Fruit fly (Drosophila melanogaster) whole organism, adult: ENCODE results near the gene Wwox.

Experiments used
- CG12768 ChIP-seq: fragments of 200-800 bp; sonication (Bioruptor generic); optimal IDR thresholded peaks from 2 replicates; lab custom pipeline; 2017; ENCODE audit warnings: missing biosample characterization, missing genetic modification characterization, mild to moderate bottlenecking, moderate library complexity, missing genetic modification reagents
- CG14711 ChIP-seq: fragments of 200-800 bp; sonication (Bioruptor generic); optimal IDR thresholded peaks from 2 replicates; lab custom pipeline; 2018; ENCODE audit warnings: missing biosample characterization, mild to moderate bottlenecking, missing genetic modification characterization, moderate library complexity
- CG1620 ChIP-seq: fragments of 200-800 bp; sonication (Bioruptor generic); optimal IDR thresholded peaks from 2 replicates; lab custom pipeline; 2016; ENCODE audit warnings: missing biosample characterization, missing genetic modification characterization
- CG5204 ChIP-seq: fragments of 200-800 bp; sonication (Bioruptor generic); optimal IDR thresholded peaks from 2 replicates; lab custom pipeline; 2016; ENCODE audit warnings: missing biosample characterization, missing genetic modification characterization
- CG7045 ChIP-seq: fragments of 200-800 bp; sonication (Bioruptor generic); optimal IDR thresholded peaks from 2 replicates; lab custom pipeline; 2017; ENCODE audit warnings: missing biosample characterization, mild to moderate bottlenecking, missing genetic modification characterization
- Clk ChIP-seq: fragments of 200-800 bp; sonication (Bioruptor generic); optimal IDR thresholded peaks from 2 replicates; lab custom pipeline; 2017; ENCODE audit warnings: missing biosample characterization, missing genetic modification characterization
- Crg-1 ChIP-seq: fragments of 200-800 bp; sonication (Bioruptor generic); optimal IDR thresholded peaks from 2 replicates; lab custom pipeline; 2016; ENCODE audit warnings: missing biosample characterization, missing genetic modification characterization
- Mnt ChIP-seq: fragments of 200-800 bp; sonication (Bioruptor generic); optimal IDR thresholded peaks from 2 replicates; lab custom pipeline; 2016; ENCODE audit warnings: missing biosample characterization, mild to moderate bottlenecking, missing genetic modification characterization
- kay ChIP-seq: fragments of 200-800 bp; sonication (Bioruptor generic); peaks from one replicate; lab custom pipeline; 2016; ENCODE audit warnings: missing biosample characterization, missing genetic modification characterization, borderline replicate concordance
- ovo ChIP-seq: fragments of 200-800 bp; sonication (Bioruptor generic); optimal IDR thresholded peaks from 2 replicates; lab custom pipeline; 2016; ENCODE audit warnings: missing biosample characterization, missing genetic modification characterization
- tj ChIP-seq: fragments of 200-800 bp; sonication (Bioruptor generic); optimal IDR thresholded peaks from 3 replicates; lab custom pipeline; 2017; ENCODE audit warnings: missing biosample characterization, mild to moderate bottlenecking, missing genetic modification characterization, moderate library complexity

dm6 chr2L:8033756-8034155 is 29.7 kb upstream of the Wwox start:
- TF ChIP-seq CG14711 (tag; lab: Kevin White, UChicago) = peak; percentile 44
- TF ChIP-seq CG7045 (GFP tag; lab: Kevin White, UChicago) = peak; percentile 18
- TF ChIP-seq Mnt (GFP tag; lab: Kevin White, UChicago) = no peak
- TF ChIP-seq kay = no peak
- TF ChIP-seq tj = peak; percentile 24
- TF ChIP-seq CG12768 (GFP tag; lab: Kevin White, UChicago) = peak; percentile 53
- no peak for TF ChIP-seq Clk (GFP tag; lab: Kevin White, UChicago)
- no peak for TF ChIP-seq CG5204 (GFP tag; lab: Kevin White, UChicago)
- TF ChIP-seq Crg-1 (GFP tag; lab: Kevin White, UChicago) = no peak
- TF ChIP-seq ovo (GFP tag; lab: Kevin White, UChicago) = no peak
- TF ChIP-seq CG1620 (GFP tag; lab: Kevin White, UChicago) = no peak
